Worm (Caenorhabditis elegans) whole organism, dauer: Measurements from ENCODE around the gene abts-2.

ENCODE experiments used
- unc-62 ChIP-seq: sonication (generic microtip); optimal IDR thresholded peaks from 2 replicates; lab custom pipeline; 2017; ENCODE audit warnings: missing biosample characterization, missing genetic modification reagents, missing genetic modification characterization

Gene abts-2

DNA sequence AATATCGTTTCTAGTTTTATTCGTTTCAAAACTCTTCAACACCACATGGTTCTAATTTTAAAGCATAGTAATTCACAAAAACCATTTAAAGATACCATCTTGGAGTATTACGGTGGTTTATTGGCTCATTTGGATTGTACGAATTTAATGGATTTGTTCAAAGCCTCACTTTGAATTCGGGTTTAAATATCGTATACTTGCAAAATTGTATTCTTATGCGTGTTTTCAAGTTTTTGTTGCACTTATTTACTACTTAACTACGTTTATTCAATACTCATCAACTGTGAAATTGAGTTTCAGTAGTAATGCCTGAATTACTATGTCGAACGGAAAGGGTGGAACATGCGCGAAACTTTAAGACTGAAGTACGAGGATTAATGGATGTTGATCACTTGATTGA is at the start of gene abts-2:
abts-2 (plus strand) TSS at position 301 of the 400 bp plus-strand sequence.
- TF ChIP-seq unc-62 (GFP tag; lab: Kevin White, UChicago), result no peak

DNA sequence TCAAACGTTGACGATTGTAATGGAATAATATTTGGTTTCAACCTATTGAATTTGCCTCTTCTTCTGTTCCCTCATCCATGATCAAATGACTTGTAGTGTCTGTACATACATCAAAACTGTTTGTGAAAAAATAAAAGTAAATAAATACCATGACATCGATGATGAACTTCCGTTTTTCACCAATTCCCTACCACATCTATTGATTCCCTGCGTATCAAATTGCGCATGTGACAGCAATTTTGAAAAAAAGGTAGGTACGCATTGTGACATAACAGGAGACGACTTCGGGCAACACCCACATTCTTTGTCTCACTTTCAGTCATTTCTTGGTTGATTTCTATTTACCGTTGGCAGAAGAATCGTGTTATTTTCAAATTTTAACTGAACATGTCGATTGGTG is 49.1 kb upstream of the abts-2 start, which contains the start of gene C35C5.9:
C35C5.9 (plus strand) TSS at position 161 of the 400 bp plus-strand sequence.
- no peak for TF ChIP-seq unc-62 (GFP tag; lab: Kevin White, UChicago)

DNA sequence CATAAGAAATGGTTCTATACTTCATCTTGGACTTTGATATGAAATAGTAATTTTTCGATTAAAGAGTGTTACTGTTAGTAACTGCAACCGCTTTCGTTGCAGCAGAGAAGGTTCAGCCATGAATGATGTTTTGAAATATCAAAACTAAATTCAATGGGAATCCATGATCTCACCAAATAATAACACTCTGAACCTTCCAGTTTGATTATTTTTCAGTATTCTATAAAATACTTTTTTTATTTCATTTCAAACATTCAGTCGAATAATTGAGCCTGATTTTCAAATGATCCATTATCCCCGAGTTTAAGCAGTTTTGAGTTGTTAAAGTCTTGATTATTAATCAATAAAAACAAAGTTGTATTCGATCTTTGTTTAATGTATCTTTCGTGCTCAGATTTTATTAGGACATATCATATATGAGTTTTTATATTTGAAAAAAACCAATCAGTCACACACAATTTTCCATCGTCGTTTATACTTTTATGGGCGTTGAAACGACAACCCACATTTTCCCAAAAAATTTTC is 48.2 kb upstream of the abts-2 start, which contains the start of gene gcp-2.2:
gcp-2.2 (plus strand) TSS at position 475 of the 525 bp plus-strand sequence.
- no peak for TF ChIP-seq unc-62 (GFP tag; lab: Kevin White, UChicago)

DNA sequence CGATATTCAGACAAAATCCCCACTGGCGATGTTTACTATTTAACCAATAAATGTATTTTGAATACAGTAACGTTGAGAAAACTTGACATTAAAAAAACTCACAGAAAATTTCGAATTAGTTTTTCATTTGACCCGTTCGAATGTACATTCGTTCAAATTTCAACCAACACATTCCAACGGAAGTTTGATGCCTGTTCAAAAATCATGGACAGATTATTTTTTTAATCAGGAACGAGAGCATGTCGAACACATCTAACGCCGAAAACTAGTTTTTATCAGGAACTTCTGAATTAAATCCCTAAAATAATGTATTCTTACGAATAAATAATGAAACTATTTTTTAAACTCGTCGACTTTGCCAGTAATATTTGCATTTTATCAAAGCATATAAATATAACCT is 43.8 kb upstream of the abts-2 start:
- no peak for TF ChIP-seq unc-62 (GFP tag; lab: Kevin White, UChicago)

DNA sequence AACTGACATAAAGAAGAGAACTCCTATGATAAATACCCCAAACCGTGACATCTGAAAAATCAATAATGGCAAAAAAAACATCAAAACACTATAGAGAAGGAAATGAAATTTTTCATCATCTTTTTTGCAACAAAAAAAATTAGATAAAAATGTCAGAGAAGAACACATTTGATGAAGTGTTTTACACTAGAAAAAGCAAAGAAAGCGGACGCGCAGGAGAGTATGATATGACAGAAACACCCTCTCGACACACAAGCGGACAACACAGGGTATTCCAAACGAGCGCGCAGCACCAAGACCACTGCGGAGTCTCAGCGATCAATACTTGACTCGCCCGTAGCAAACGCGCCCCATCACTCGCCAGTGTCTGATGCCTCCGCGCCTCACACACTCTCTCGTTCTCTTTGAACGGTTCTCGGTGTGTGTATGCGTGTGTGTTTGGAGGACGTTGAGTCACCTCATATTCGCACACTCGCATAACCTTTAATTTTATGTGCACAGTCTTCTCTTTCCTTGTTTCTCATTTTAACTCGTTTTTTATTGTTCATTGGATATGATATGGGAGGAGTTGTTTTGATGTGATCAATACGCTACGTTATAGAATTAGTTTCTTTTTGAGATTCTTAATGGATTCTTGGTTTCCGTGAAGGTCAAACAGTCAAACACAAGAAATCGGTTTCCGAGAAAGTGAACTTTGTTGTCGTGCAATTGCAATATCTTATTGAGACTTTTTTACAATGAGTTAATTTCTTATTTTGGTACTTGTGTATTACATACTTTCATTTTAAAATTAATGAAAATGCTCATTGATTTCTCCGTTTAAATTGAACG is 38.8 kb upstream of the abts-2 start, which contains the start of gene selt-1.1:
selt-1.1 (minus strand) TSS at position 51 of the 831 bp plus-strand sequence.
- no peak for TF ChIP-seq unc-62 (GFP tag; lab: Kevin White, UChicago)

DNA sequence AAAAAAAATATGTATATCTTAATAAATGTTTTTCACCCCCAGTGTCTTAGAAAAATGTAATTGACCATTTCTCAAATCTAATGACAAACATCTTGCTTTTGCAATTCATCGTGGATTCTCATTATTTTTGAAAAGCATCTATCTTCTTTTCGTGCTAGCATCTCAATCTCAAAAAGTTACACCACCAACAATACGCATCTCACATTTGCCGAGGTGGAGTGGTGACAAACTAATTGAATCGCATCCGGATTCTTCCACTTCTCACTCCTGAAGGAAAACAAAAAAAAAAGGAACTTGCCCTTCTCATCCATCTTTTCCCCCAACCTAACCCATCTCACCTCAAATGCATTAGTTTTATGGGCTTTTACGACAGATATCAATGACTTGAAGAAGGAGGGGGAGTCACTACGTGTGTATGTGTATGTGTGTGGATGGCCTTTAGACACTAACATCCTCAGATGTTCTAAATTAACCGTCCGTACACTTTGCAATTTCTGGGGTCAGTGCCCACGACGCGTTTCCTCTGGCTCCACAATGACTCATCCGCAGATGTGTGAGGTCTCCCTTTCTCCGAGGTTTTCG is 37.9 kb upstream of the abts-2 start:
- no peak for TF ChIP-seq unc-62 (GFP tag; lab: Kevin White, UChicago)

DNA sequence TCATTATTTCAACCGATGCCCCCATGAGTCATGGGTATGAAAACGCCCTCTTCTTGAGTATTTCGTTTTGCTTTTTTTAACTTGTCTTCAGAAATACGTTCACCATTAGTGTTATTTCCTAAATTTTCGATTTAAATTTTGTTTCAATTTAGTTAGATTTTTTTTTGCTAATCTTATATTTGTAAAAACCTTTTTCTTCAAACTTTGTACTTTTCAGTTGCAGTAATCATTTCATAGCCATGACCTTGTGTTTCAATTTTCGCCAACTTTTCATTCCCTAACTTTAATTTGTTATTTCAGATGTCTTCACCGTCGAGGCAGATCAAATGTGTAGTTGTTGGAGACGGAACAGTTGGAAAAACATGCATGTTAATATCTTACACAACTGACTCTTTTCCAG is 37.2 kb upstream of the abts-2 start, which contains the start of gene mig-2:
mig-2 (plus strand) TSS at position 301 of the 400 bp plus-strand sequence.
- TF ChIP-seq unc-62 (GFP tag; lab: Kevin White, UChicago), result no peak

DNA sequence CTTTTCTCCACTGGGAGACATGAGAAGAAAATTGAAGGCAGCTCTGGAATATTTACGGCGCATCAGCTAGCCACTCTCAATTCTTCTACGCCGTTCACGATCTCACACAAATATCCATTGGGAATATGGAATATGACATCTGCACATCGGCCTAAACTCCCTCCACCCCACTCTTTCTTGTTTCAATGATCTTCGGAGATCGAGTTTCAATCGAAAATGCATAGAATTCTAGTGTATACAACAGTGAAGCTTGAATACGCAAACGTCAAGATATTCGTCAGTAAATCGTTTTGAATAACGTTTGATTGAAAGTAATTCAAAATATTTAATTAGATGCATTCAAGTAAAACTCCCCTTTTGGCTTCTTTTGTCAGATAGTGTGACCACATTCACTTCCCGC is 33.7 kb upstream of the abts-2 start:
- TF ChIP-seq unc-62 (GFP tag; lab: Kevin White, UChicago), result no peak

DNA sequence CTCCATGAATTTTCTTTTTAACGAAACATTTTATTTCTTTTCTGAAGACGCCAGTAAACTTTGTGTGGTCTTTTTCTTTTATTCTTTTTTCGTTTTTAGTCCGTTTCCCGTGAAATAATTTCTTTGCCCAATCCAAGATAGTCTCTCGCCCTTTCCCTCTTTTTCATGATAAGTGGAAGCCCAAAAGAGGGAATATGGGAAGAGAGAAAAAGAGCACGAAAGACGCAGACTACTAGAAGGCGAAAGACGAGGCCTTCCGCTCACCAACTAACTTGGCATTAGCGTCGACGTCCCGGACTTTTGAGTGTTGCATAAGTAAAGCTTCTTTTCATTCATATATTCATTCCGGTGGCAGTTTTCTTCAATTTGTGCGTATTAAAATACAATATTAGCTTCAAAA is 32.6 kb upstream of the abts-2 start:
- TF ChIP-seq unc-62 (GFP tag; lab: Kevin White, UChicago), result no peak

DNA sequence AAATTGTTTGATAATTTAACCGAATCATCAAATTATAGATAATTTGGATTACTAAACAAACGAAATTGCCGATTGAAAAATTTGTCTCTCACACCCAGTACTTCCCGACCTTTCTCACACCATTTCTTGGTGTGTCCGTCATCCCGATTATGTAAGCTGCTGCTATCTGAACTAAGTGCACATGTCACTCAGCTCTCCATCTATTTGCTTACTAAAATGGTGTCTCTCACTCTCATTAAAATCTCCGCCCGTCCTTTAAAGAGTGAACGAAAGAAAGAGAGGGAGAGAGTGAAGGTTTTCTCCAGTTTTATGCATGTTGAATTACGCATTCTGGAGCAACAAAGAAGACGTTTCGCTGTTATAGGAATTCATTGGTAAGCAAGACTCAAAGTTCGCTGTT is 31.0 kb upstream of the abts-2 start:
- no peak for TF ChIP-seq unc-62 (GFP tag; lab: Kevin White, UChicago)

DNA sequence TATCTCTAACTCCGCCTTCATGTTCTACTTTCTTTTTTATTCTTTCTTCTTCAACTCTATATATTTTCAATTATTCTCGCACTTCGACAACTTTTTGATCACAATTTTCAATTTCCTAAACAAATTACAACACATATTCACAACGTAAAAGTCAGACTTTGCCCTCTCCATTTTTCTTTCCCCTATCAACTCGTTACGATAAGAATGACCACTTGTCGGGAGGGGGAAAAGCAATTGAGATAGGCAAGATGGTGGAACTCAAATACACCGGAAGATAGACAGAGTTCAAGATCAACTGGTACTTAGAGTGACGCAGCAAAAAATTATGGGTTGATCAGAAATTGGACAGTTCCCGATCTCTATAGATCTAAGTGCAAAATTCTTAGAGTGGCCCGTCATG is 30.4 kb upstream of the abts-2 start:
- TF ChIP-seq unc-62 (GFP tag; lab: Kevin White, UChicago), result no peak

DNA sequence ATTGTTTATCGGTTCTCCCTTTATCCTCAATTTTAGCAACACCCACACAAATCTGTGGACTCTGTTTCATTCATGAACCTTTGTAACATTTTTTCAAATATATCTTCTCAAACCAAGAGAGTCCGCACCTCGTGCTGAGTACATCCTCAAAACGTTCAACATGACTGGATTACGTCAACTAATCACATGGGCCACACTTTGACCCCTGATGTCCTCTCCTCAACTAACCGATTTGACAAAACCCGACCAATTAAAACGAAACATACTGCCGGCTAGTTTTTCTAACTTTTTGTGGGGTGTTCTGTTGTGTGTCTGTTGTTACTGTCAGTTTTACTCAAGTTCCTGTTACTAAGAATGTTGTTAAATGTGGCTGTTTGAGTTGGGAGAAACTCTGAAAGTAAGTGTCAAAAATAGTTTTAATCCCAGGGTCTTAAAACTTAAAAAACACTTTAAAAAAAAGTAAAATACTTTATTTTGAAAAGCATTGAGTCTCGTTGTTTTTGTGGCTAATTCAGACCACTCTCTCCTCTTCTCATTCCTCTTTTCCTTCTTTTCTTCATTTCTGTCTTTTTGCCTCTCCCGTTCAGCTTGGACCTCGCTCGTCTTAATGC is 29.8 kb upstream of the abts-2 start:
- no peak for TF ChIP-seq unc-62 (GFP tag; lab: Kevin White, UChicago)

DNA sequence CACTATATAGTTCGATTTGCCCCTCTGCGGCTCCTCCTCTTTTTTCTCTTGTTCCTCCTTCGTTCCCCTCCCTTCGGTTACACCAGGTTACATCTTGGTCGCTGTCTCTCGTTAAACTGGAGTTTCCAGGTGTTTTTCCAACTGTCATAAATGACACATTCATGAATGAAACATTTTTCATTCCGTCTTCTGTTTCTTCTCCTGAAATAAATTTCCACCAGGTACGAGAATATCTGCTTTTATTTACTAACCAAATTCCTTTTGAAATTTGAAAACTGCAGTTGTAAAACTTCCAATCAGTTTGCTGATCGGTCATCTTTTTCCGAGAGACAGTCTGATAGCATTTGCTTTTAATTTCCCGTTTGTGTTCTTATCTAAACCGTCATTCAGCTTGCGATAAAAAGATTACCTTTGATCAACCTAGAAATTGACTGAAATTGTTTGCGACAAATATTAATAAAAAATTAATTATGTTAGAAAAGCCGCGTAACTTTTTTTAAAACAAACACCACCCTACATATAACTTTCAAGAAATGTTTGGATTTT is 29.2 kb upstream of the abts-2 start, which contains the start of gene C35C5.10:
C35C5.10 (plus strand) TSS at position 51 of the 546 bp plus-strand sequence.
- TF ChIP-seq unc-62 (GFP tag; lab: Kevin White, UChicago), result no peak

DNA sequence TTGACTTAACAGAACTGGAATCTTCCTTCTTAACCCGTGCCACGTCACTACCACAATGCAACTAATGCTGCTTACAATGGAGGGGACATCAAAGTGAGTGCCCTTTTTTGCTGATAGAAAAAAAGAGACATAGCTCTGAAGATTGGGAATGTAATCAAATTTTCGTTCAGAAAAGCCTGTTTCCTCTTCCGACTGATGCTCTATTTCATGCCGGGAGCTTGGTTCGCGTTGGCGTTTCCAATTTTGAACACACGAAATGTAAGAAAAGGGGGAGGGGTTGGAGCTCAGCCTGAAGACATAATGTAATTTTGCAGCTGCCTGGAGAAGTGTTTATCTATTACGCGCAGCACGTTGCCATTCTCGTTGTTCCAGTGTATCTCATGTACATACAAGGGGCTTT is 27.3 kb upstream of the abts-2 start:
- no peak for TF ChIP-seq unc-62 (GFP tag; lab: Kevin White, UChicago)

DNA sequence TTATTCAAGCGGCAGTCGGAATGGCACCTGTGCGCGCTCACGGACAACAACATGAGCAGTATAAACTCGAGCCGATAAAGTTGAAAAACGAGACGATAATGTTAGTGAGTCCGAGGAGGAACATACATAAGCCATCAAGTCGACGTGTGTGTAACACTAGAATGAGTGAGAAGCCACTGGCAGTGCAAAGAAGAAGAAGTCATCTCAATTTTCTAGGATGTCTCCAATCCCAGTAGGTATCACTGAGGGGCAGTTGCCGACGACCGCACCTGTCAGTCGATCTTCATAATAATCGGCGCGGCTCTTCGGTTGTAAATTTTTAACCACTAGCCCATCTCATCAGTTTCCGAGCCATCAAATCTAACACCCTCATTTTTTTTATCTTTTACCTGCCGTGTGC is 25.4 kb upstream of the abts-2 start:
- no peak for TF ChIP-seq unc-62 (GFP tag; lab: Kevin White, UChicago)
